Worm (Caenorhabditis elegans) whole organism, L2 larva: ENCODE results near the gene R193.2.

Source experiments
- F13H6.1 ChIP-seq: sonication (generic microtip); optimal IDR thresholded peaks from 2 replicates; lab custom pipeline; 2016; ENCODE audit warnings: missing genetic modification characterization, missing compliant biosample characterization
- ZK546.5 ChIP-seq: sonication (generic microtip); optimal IDR thresholded peaks from 2 replicates; lab custom pipeline; 2017; ENCODE audit warnings: missing biosample characterization, missing genetic modification characterization
- alr-1 ChIP-seq: fragments of 150-350 bp; optimal IDR thresholded peaks from 2 replicates; lab custom pipeline; 2014; ENCODE audit warnings: missing biosample characterization, missing genetic modification characterization
- aly-2 ChIP-seq: fragments of 150-350 bp; optimal IDR thresholded peaks from 2 replicates; lab custom pipeline; 2014; ENCODE audit warnings: missing biosample characterization, missing genetic modification characterization
- ama-1 ChIP-seq: fragments of 150-350 bp; optimal IDR thresholded peaks from 2 replicates; lab custom pipeline; 2018; ENCODE audit warnings: inconsistent platforms
- ceh-16 ChIP-seq: fragments of 150-350 bp; optimal IDR thresholded peaks from 2 replicates; lab custom pipeline; 2014; ENCODE audit warnings: missing biosample characterization, missing genetic modification characterization
- ceh-82 ChIP-seq: fragments of 150-350 bp; optimal IDR thresholded peaks from 2 replicates; lab custom pipeline; 2014; ENCODE audit warnings: missing biosample characterization, missing genetic modification characterization
- crh-2 ChIP-seq: sonication (generic microtip); optimal IDR thresholded peaks from 2 replicates; lab custom pipeline; 2017; ENCODE audit warnings: missing biosample characterization, missing genetic modification characterization
- egl-27 ChIP-seq: sonication (generic microtip); optimal IDR thresholded peaks from 3 replicates; lab custom pipeline; 2017; ENCODE audit warnings: missing biosample characterization, missing genetic modification reagents, missing genetic modification characterization
- elt-1 ChIP-seq: fragments of 150-350 bp; optimal IDR thresholded peaks from 2 replicates; lab custom pipeline; 2014; ENCODE audit warnings: missing biosample characterization, missing genetic modification characterization
- elt-3 ChIP-seq: sonication (generic microtip); optimal IDR thresholded peaks from 2 replicates; lab custom pipeline; 2017; ENCODE audit warnings: missing biosample characterization, missing genetic modification characterization
- fos-1 ChIP-seq: fragments of 150-350 bp; optimal IDR thresholded peaks from 2 replicates; lab custom pipeline; 2014; ENCODE audit warnings: missing biosample characterization, missing genetic modification characterization
- gmeb-1 ChIP-seq: fragments of 150-350 bp; optimal IDR thresholded peaks from 2 replicates; lab custom pipeline; 2014; ENCODE audit warnings: missing biosample characterization, missing genetic modification characterization
- lin-11 ChIP-seq: fragments of 150-350 bp; sonication (generic microtip); optimal IDR thresholded peaks from 2 replicates; lab custom pipeline; 2014; ENCODE audit warnings: missing biosample characterization, missing genetic modification characterization, inconsistent platforms, mixed read lengths
- lin-13 ChIP-seq: fragments of 150-350 bp; optimal IDR thresholded peaks from 2 replicates; lab custom pipeline; 2014; ENCODE audit warnings: missing biosample characterization, missing genetic modification reagents, missing genetic modification characterization
- mab-5 ChIP-seq: fragments of 150-350 bp; optimal IDR thresholded peaks from 2 replicates; lab custom pipeline; 2014; ENCODE audit warnings: missing biosample characterization, missing genetic modification characterization
- mbf-1 ChIP-seq: sonication (generic microtip); optimal IDR thresholded peaks from 2 replicates; lab custom pipeline; 2017; ENCODE audit warnings: missing biosample characterization, missing genetic modification characterization
- mdl-1 ChIP-seq, 2 experiments: fragments of 150-350 bp in 1 of 2; sonication (generic microtip) in 1 of 2; optimal IDR thresholded peaks; 2 replicates each; lab custom pipeline; 2017; ENCODE audit warnings: missing biosample characterization in 2 of 2, missing genetic modification characterization in 2 of 2
- nhr-10 ChIP-seq: sonication (generic microtip); optimal IDR thresholded peaks from 2 replicates; lab custom pipeline; 2017; ENCODE audit warnings: missing biosample characterization, missing genetic modification characterization
- nhr-11 ChIP-seq: fragments of 150-350 bp; optimal IDR thresholded peaks from 2 replicates; lab custom pipeline; 2014; ENCODE audit warnings: missing biosample characterization, missing genetic modification characterization
- nhr-12 ChIP-seq: fragments of 150-350 bp; optimal IDR thresholded peaks from 2 replicates; lab custom pipeline; 2014; ENCODE audit warnings: missing biosample characterization, missing genetic modification characterization
- nhr-21 ChIP-seq: fragments of 150-350 bp; optimal IDR thresholded peaks from 2 replicates; lab custom pipeline; 2014; ENCODE audit warnings: missing biosample characterization, missing genetic modification characterization
- nhr-237 ChIP-seq: fragments of 150-350 bp; optimal IDR thresholded peaks from 2 replicates; lab custom pipeline; 2014; ENCODE audit warnings: missing biosample characterization, missing genetic modification characterization
- nhr-25 ChIP-seq: fragments of 150-350 bp; sonication (generic microtip); optimal IDR thresholded peaks from 3 replicates; lab custom pipeline; 2014; ENCODE audit warnings: missing biosample characterization, missing genetic modification characterization
- nhr-77 ChIP-seq: fragments of 150-350 bp; optimal IDR thresholded peaks from 2 replicates; lab custom pipeline; 2014; ENCODE audit warnings: missing biosample characterization, missing genetic modification characterization
- sem-4 ChIP-seq: fragments of 150-350 bp; optimal IDR thresholded peaks from 2 replicates; lab custom pipeline; 2014; ENCODE audit warnings: missing biosample characterization, missing genetic modification reagents, missing genetic modification characterization
- skn-1 ChIP-seq: sonication (generic microtip); optimal IDR thresholded peaks from 2 replicates; lab custom pipeline; 2017; ENCODE audit warnings: missing biosample characterization, missing genetic modification characterization
- sma-3 ChIP-seq: sonication (generic microtip); optimal IDR thresholded peaks from 2 replicates; lab custom pipeline; 2016; ENCODE audit warnings: missing genetic modification reagents, missing genetic modification characterization, missing compliant biosample characterization
- sma-9 ChIP-seq, 2 experiments: fragments of 150-350 bp in 1 of 2; sonication (generic microtip) in 1 of 2; optimal IDR thresholded peaks; 2 replicates each; lab custom pipeline; 2014 to 2016; ENCODE audit warnings: missing genetic modification characterization in 2 of 2, mild to moderate bottlenecking in 1 of 2, missing biosample characterization in 1 of 2, missing compliant biosample characterization in 1 of 2, missing genetic modification reagents in 1 of 2, moderate library complexity in 1 of 2
- snpc-4 ChIP-seq: fragments of 150-350 bp; optimal IDR thresholded peaks from 2 replicates; lab custom pipeline; 2014; ENCODE audit warnings: missing biosample characterization, missing genetic modification characterization
- unc-55 ChIP-seq: fragments of 150-350 bp; sonication (generic microtip); optimal IDR thresholded peaks from 3 replicates; lab custom pipeline; 2014; ENCODE audit warnings: missing biosample characterization, missing genetic modification reagents, missing genetic modification characterization
- unc-62 ChIP-seq: fragments of 150-350 bp; optimal IDR thresholded peaks from 2 replicates; lab custom pipeline; 2014; ENCODE audit warnings: missing biosample characterization, missing genetic modification reagents, missing genetic modification characterization
- zag-1 ChIP-seq: fragments of 150-350 bp; optimal IDR thresholded peaks from 2 replicates; lab custom pipeline; 2014; ENCODE audit warnings: missing biosample characterization, missing genetic modification characterization
- ztf-1 ChIP-seq: fragments of 200-800 bp; sonication (Bioruptor generic); conservative IDR thresholded peaks from 2 replicates; pipeline ENCODE4 v1.3.6; 2022; ENCODE audit warnings: missing genetic modification characterization, missing compliant biosample characterization
- ztf-4 ChIP-seq: fragments of 150-350 bp; optimal IDR thresholded peaks from 2 replicates; lab custom pipeline; 2014; ENCODE audit warnings: missing biosample characterization, missing genetic modification characterization

Gene R193.2

DNA sequence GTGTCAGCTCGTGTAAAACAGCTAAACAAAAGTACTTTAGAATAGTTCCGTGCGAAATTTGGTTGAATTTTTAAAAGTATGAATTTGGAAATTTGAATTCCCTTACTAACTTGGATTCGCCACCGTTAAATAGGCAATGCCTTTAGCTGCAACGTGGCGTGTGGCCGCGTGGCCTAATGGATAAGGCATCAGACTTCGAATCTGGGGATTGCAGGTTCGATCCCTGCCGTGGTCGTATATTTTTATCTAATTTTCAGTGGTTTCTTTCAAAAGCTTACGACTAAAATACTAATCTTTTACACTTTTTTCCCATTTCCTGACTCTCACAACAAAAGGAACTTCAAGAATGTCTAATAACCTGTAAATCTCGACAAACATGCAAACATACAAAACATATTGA is 58.7 kb downstream of the R193.2 start:
- TF ChIP-seq aly-2 (no peak), ama-1 (lab: Kevin White, UChicago) (no peak), crh-2 (no peak), mdl-1 (tag; optimal IDR thresholded peaks at IDR 0.05; lab: Kevin White, UChicago) (no peak), unc-55 (GFP tag; lab: Kevin White, UChicago) (no peak), nhr-237 (no peak), unc-62 (no peak), sem-4 (no peak), zag-1 (no peak), alr-1 (tag; lab: Kevin White, UChicago) (no peak), sma-9 (GFP tag; optimal IDR thresholded peaks at IDR 0.05; lab: Kevin White, UChicago) (no peak), sma-9 (tag; optimal IDR thresholded peaks at IDR 0.05; lab: Kevin White, UChicago) (no peak), F13H6.1 (tag; lab: Kevin White, UChicago) (no peak), elt-3 (tag; lab: Kevin White, UChicago) (no peak), elt-1 (tag; lab: Kevin White, UChicago) (no peak), mab-5 (tag; lab: Kevin White, UChicago) (no peak), nhr-77 (tag; lab: Kevin White, UChicago) (no peak), nhr-10 (tag; lab: Kevin White, UChicago) (no peak), fos-1 (no peak), ztf-1 (GFP tag; lab: Robert Waterston, UW) (no peak)

DNA sequence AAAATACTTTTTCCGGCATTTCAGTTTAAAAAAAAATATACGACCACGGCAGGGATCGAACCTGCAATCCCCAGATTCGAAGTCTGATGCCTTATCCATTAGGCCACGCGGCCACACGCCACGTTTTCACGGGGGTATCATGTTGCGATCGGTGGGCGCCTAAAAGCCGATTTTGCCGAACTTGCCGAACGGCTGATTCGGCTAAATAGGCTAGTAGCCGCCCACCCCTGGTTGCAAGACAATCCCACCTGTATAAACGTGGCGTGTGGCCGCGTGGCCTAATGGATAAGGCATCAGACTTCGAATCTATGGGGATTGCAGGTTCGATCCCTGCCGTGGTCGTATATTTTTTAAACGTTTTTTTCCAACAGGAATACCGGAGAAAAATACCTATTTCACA is 59.3 kb downstream of the R193.2 start:
- TF ChIP-seq sma-9 (GFP tag; optimal IDR thresholded peaks at IDR 0.05; lab: Kevin White, UChicago) (no peak), sma-9 (tag; optimal IDR thresholded peaks at IDR 0.05; lab: Kevin White, UChicago) (no peak), lin-13 (GFP tag; lab: Kevin White, UChicago) (no peak), mab-5 (tag; lab: Kevin White, UChicago) (no peak), sma-3 (GFP tag; lab: Kevin White, UChicago) (no peak), gmeb-1 (no peak), nhr-77 (tag; lab: Kevin White, UChicago) (no peak), nhr-21 (tag; lab: Kevin White, UChicago) (no peak), skn-1 (tag; lab: Kevin White, UChicago) (no peak), zag-1 (no peak), lin-11 (tag; lab: Kevin White, UChicago) (no peak), ceh-82 (tag; lab: Kevin White, UChicago) (no peak), snpc-4 (no peak)
- TF ChIP-seq, all 48 proteins: peak for 0

DNA sequence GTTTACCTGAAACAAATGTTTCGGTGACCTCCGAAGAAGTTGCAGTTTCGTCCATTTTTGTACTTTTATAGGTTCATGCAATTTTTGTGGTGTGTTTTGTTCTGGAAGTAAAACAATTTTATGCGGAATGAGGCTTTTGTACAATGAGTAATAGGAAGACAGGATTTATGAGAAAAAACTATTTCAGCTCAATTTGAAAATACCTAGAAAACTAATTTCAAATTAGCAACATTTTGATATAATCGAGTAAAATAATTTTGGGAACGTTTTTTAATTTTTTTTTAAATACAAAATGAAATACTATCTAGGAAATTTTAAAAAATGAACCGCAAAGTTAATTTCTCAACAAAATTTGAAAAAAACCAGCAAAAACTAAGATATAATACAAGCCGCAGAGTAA is 60.3 kb downstream of the R193.2 start, which contains the start of gene rei-2:
Gene rei-2, minus strand, starts transcription at position 101 of the 400 bp plus-strand sequence.
- TF ChIP-seq ceh-16 (no peak), nhr-10 (tag; lab: Kevin White, UChicago) (no peak), nhr-12 (tag; lab: Kevin White, UChicago) (no peak), ceh-82 (tag; lab: Kevin White, UChicago) (no peak), sma-9 (GFP tag; optimal IDR thresholded peaks at IDR 0.05; lab: Kevin White, UChicago) (no peak), sma-9 (tag; optimal IDR thresholded peaks at IDR 0.05; lab: Kevin White, UChicago) (no peak), sem-4 (no peak), elt-3 (tag; lab: Kevin White, UChicago) (no peak)
- TF ChIP-seq, all 48 proteins: peak for 0

DNA sequence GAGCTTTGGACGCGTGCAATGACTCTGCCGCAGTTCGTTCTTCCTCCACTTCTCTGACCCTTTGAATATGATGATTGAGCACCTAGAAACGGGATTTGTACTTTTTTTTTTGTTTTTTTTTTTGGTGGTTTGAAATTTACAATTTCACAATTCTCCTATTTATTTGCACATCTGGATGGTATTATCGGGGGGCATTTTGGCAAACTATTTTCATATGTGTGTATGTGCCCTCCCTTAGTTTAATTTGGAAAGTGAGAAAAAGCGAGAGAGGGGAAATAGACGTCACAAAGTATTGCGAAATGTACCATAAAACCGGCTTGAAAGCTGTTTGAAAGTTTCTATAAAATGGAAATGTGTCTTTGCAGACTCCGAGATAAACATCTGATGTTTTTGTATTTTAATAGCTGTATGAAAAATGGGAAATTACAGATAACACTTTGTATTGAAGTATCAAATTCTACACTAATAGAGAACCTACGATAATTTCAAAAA is 61.9 kb downstream of the R193.2 start:
- TF ChIP-seq ama-1 (lab: Kevin White, UChicago) (no peak), ZK546.5 (no peak), egl-27 (tag; lab: Kevin White, UChicago) (no peak), elt-1 (tag; lab: Kevin White, UChicago) (no peak), nhr-12 (tag; lab: Kevin White, UChicago) (no peak), fos-1 (no peak), snpc-4 (no peak), nhr-77 (tag; lab: Kevin White, UChicago) (no peak), unc-55 (GFP tag; lab: Kevin White, UChicago) (peak; percentile 9), sma-9 (GFP tag; optimal IDR thresholded peaks at IDR 0.05; lab: Kevin White, UChicago) (peak; percentile 6), sma-9 (tag; optimal IDR thresholded peaks at IDR 0.05; lab: Kevin White, UChicago) (no peak), nhr-21 (tag; lab: Kevin White, UChicago) (no peak), mbf-1 (no peak), gmeb-1 (no peak), ztf-4 (tag; lab: Kevin White, UChicago) (no peak), skn-1 (tag; lab: Kevin White, UChicago) (no peak), nhr-11 (tag; lab: Kevin White, UChicago) (no peak), lin-11 (tag; lab: Kevin White, UChicago) (no peak), lin-13 (GFP tag; lab: Kevin White, UChicago) (no peak), sem-4 (peak; percentile 13), nhr-25 (tag; lab: Kevin White, UChicago) (peak; percentile 57)
